Worm (Caenorhabditis elegans): Measurements from ENCODE around the gene ZK813.7.

DNA sequence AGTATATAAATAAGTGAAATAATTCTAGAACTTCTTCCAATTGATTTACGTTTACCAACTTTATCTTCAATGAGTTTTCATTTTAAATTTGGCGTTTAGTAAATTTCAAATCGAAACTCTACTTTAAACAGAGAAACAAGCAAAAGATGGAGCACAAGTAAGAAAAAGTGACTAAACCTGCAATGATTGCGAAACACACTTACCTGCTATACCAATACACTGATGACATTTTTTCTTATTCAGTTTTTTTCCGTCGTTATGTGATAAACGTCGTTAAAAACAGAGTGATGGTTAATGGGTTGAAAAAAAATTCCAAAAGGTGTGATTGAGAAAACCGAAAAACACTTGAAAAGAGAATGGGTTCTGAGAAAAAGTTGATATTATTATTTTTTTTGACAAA lies 29.2 kb downstream of the ZK813.7 start:
- TF ChIP-seq pha-4 (tag; optimal IDR thresholded peaks at IDR 0.05) (no peak), mep-1 (tag; optimal IDR thresholded peaks at IDR 0.05) (no peak), hlh-1 (tag; optimal IDR thresholded peaks at IDR 0.05) (no peak), unc-39 (tag; optimal IDR thresholded peaks at IDR 0.05) (no peak), unc-62 (GFP tag; optimal IDR thresholded peaks at IDR 0.05) (no peak), nhr-28 (tag; optimal IDR thresholded peaks at IDR 0.05) (no peak), tbx-8 (GFP tag; optimal IDR thresholded peaks at IDR 0.05) (no peak), blmp-1 (tag; optimal IDR thresholded peaks at IDR 0.05) (no peak), lin-32 (GFP tag; optimal IDR thresholded peaks at IDR 0.05) (no peak), M03D4.4 (tag; optimal IDR thresholded peaks at IDR 0.05) (no peak), ztf-11 (tag; optimal IDR thresholded peaks at IDR 0.05) (no peak), flh-1 (GFP tag; optimal IDR thresholded peaks at IDR 0.05) (no peak), nhr-237 (tag; optimal IDR thresholded peaks at IDR 0.05) (no peak)
